Fruit fly (Drosophila melanogaster): Measurements from ENCODE around the gene Ipk2.
A peak's percentile ranks its signal among the peaks of the same experiment; 100 is the strongest.

Ipk2 gene

DNA sequence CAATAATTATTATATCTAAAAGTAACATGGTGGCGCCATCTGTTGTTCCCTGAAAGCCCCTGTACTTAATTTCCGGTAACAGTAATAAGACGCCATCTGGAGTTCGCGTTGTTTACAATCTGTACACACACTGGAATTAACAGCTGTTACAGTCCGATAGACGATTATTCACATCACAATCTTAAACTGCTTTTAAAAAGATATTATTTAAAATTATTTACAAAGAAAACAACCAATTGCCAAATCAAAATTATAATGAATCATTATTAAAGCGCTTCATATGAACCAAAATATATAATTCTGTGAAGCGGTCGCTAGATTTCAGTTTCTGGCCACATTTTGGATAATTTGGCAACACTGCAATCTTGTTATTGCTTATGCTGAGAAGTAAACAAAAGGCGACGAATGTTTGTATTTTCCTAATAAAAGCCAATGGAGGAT lies 28.4 kb upstream of the Ipk2 start, which contains the start of gene CG13689 (continued):
- TF ChIP-seq Vsx1 (GFP tag; optimal IDR thresholded peaks at IDR 0.05) (peak; percentile 6), phol (tag; optimal IDR thresholded peaks at IDR 0.05) (peak; percentile 34), gcm (GFP tag; optimal IDR thresholded peaks at IDR 0.05) (no peak), Sry-δ (GFP tag; optimal IDR thresholded peaks at IDR 0.05) (peak; percentile 41), cwo (GFP tag; optimal IDR thresholded peaks at IDR 0.05) (no peak), CG4617 (GFP tag; optimal IDR thresholded peaks at IDR 0.05; ENCODE audit: borderline replicate concordance) (peak; percentile 74), CG2120 (GFP tag; optimal IDR thresholded peaks at IDR 0.05) (peak; percentile 61), prd (optimal IDR thresholded peaks at IDR 0.05) (no peak), prd (GFP tag; IDR thresholded peaks at IDR 0.05) (peak; percentile 61; the same call in 2 of the 3 replicates), Meics (GFP tag; optimal IDR thresholded peaks at IDR 0.05) (peak; percentile 52), Scr (GFP tag; IDR thresholded peaks at IDR 0.05; ENCODE audit: partially characterized antibody) (peak; percentile 39), MTF-1 (GFP tag; optimal IDR thresholded peaks at IDR 0.05; ENCODE audit: borderline replicate concordance) (peak; percentile 39), Elba2 (GFP tag; optimal IDR thresholded peaks at IDR 0.05) (no peak), CG2712 (tag; optimal IDR thresholded peaks at IDR 0.05) (peak; percentile 74), Sox102F (GFP tag; optimal IDR thresholded peaks at IDR 0.05) (peak; percentile 74), CG12071 (GFP tag; optimal IDR thresholded peaks at IDR 0.05) (no peak), YL-1 (GFP tag; optimal IDR thresholded peaks at IDR 0.05) (peak; percentile 64), CG12104 (GFP tag; optimal IDR thresholded peaks at IDR 0.05) (peak; percentile 11), pum (GFP tag; optimal IDR thresholded peaks at IDR 0.05) (peak; percentile 35), CG6791 (GFP tag; IDR thresholded peaks at IDR 0.05; ENCODE audit: partially characterized antibody) (no peak), CG31388 (GFP tag; optimal IDR thresholded peaks at IDR 0.05) (no peak), oc (tag; optimal IDR thresholded peaks at IDR 0.05) (no peak), kah (GFP tag; optimal IDR thresholded peaks at IDR 0.05) (no peak), Hmx (GFP tag; optimal IDR thresholded peaks at IDR 0.05) (peak; percentile 38), ranshi (GFP tag; IDR thresholded peaks at IDR 0.05) (0 out of 2 replicates have a peak, but pooled peaks have one; percentile 8), eyg (GFP tag; optimal IDR thresholded peaks at IDR 0.05) (no peak), CG10209 (GFP tag; optimal IDR thresholded peaks at IDR 0.05) (peak; percentile 42), zen (tag; optimal IDR thresholded peaks at IDR 0.05) (peak; percentile 22), Abd-B (GFP tag; optimal IDR thresholded peaks at IDR 0.05) (peak; percentile 25), CG43689 (GFP tag; IDR thresholded peaks at IDR 0.05) (no peak), vfl (GFP tag; optimal IDR thresholded peaks at IDR 0.05) (peak; percentile 7), slbo (GFP tag; IDR thresholded peaks at IDR 0.05) (peak; percentile 82), Gsc (GFP tag; IDR thresholded peaks at IDR 0.05) (no peak), her (GFP tag; optimal IDR thresholded peaks at IDR 0.05) (no peak), CG31224 (GFP tag; IDR thresholded peaks at IDR 0.05) (0 out of 2 replicates have a peak, but pooled peaks have one; percentile 6), CG10979 (tag; optimal IDR thresholded peaks at IDR 0.05) (peak; percentile 96), CG11093 (GFP tag; IDR thresholded peaks at IDR 0.05) (no peak), B-H1 (GFP tag; IDR thresholded peaks at IDR 0.05) (no peak), Ets97D (GFP tag; optimal IDR thresholded peaks at IDR 0.05) (peak; percentile 52), NC2β (GFP tag; optimal IDR thresholded peaks at IDR 0.05) (peak; percentile 37), CG13424 (tag; optimal IDR thresholded peaks at IDR 0.05) (peak; percentile 39), CG13624 (GFP tag; optimal IDR thresholded peaks at IDR 0.05) (no peak), dan (GFP tag; IDR thresholded peaks at IDR 0.05) (no peak), ci (GFP tag; IDR thresholded peaks at IDR 0.05) (0 out of 3 replicates have a peak, but pooled peaks have one; percentile 37), Antp (GFP tag; optimal IDR thresholded peaks at IDR 0.05) (peak; percentile 22), Spps (tag; optimal IDR thresholded peaks at IDR 0.05) (no peak), btn (GFP tag; optimal IDR thresholded peaks at IDR 0.05) (no peak), CG9932 (GFP tag; IDR thresholded peaks at IDR 0.05) (peak; percentile 81), Max (GFP tag; optimal IDR thresholded peaks at IDR 0.05) (peak; percentile 36), ssp (GFP tag; IDR thresholded peaks at IDR 0.05) (peak; percentile 48), CoRest (tag; optimal IDR thresholded peaks at IDR 0.05) (peak; percentile 68)

Data from whole organism, embryonic.